Worm (Caenorhabditis elegans): ENCODE measurements around the gene ctsa-3.1.

ctsa-3.1 gene

ce11 chrII:7200051-7200599 lies 32.5 kb upstream of the ctsa-3.1 start, which contains the start of gene pcrg-1 (continued):
- no peak for TF ChIP-seq pros-1 (tag; optimal IDR thresholded peaks at IDR 0.05)
- TF ChIP-seq tbx-2 (tag; optimal IDR thresholded peaks at IDR 0.05), result peak; percentile 85
- TF ChIP-seq fkh-10 (GFP tag; optimal IDR thresholded peaks at IDR 0.05), result no peak
- no peak for TF ChIP-seq pha-4 (tag; optimal IDR thresholded peaks at IDR 0.05)
- no peak for TF ChIP-seq nhr-11 (tag; optimal IDR thresholded peaks at IDR 0.05)
- peak; percentile 72 for TF ChIP-seq ceh-9 (tag; optimal IDR thresholded peaks at IDR 0.05)
- peak; percentile 89 for TF ChIP-seq F13H6.1 (tag; optimal IDR thresholded peaks at IDR 0.05)
- peak; percentile 71 for TF ChIP-seq ceh-31 (tag; optimal IDR thresholded peaks at IDR 0.05)
- peak; percentile 80 for TF ChIP-seq eyg-1 (tag; optimal IDR thresholded peaks at IDR 0.05)
- TF ChIP-seq unc-55 (GFP tag; optimal IDR thresholded peaks at IDR 0.05), result no peak
- peak; percentile 73 for TF ChIP-seq nhr-232 (tag; optimal IDR thresholded peaks at IDR 0.05)
- TF ChIP-seq ref-2 (tag; optimal IDR thresholded peaks at IDR 0.05), result peak; percentile 77
- TF ChIP-seq pax-1 (tag; optimal IDR thresholded peaks at IDR 0.05), result no peak
- peak; percentile 86 for TF ChIP-seq ceh-6 (GFP tag; optimal IDR thresholded peaks at IDR 0.05)
- TF ChIP-seq sox-4 (tag; optimal IDR thresholded peaks at IDR 0.05), result peak; percentile 85
- peak; percentile 71 for TF ChIP-seq tbx-7 (tag; optimal IDR thresholded peaks at IDR 0.05)
- peak; percentile 39 for TF ChIP-seq mec-3 (tag; optimal IDR thresholded peaks at IDR 0.05; ENCODE audit: borderline replicate concordance)
- TF ChIP-seq ceh-18 (tag; optimal IDR thresholded peaks at IDR 0.05), result peak; percentile 76

DNA sequence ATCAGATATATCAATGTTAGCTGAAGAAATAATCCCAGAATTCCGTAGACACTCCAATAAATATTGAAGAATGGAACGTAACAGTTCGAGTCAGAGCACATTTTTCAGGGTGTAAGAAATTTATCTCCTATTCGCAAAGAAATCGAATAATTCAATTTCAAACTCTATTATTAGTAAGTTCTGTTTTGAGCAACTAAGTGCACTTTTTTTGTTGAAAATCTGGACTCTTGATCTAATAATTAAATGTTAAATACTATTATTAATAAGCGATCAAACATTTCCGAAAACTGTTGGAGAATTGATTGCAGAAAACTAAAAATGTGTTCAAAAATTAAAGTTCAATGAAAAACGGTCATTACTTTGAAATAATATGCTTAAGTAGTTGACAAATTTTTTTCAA lies 29.5 kb upstream of the ctsa-3.1 start, which contains the start of gene srd-56:
srd-56 (minus strand) TSS at position 101 of the 400 bp plus-strand sequence.
- no peak for TF ChIP-seq mec-3 (tag; optimal IDR thresholded peaks at IDR 0.05; ENCODE audit: borderline replicate concordance)
- no peak for TF ChIP-seq ceh-2 (tag; optimal IDR thresholded peaks at IDR 0.05)
- no peak for TF ChIP-seq pqm-1 (tag; optimal IDR thresholded peaks at IDR 0.05)
- no peak for TF ChIP-seq F13H6.1 (tag; optimal IDR thresholded peaks at IDR 0.05)
- TF ChIP-seq pax-1 (tag; optimal IDR thresholded peaks at IDR 0.05), result no peak
- TF ChIP-seq dmd-4 (tag; optimal IDR thresholded peaks at IDR 0.05; ENCODE audit: borderline replicate concordance), result no peak
- TF ChIP-seq zip-5 (tag; optimal IDR thresholded peaks at IDR 0.05), result no peak
- no peak for TF ChIP-seq ref-2 (tag; optimal IDR thresholded peaks at IDR 0.05)
- TF ChIP-seq K09A11.1 (tag; optimal IDR thresholded peaks at IDR 0.05; ENCODE audit: insufficient read depth), result no peak
- no peak for TF ChIP-seq ceh-34 (tag; optimal IDR thresholded peaks at IDR 0.05)
- TF ChIP-seq che-1 (tag; optimal IDR thresholded peaks at IDR 0.05), result no peak

ce11 chrII:7204951-7205350 lies 27.7 kb upstream of the ctsa-3.1 start, which contains the start of gene srd-58:
Gene srd-58 (minus strand): TSS chrII:7205051.
- TF ChIP-seq tbx-7 (tag; optimal IDR thresholded peaks at IDR 0.05) (no peak), dve-1 (tag; optimal IDR thresholded peaks at IDR 0.05) (no peak), pag-3 (tag; optimal IDR thresholded peaks at IDR 0.05; ENCODE audit: borderline replicate concordance) (no peak), unc-3 (GFP tag; conservative IDR thresholded peaks at IDR 0.05) (no peak), unc-3 (tag; optimal IDR thresholded peaks at IDR 0.05) (no peak), fkh-6 (tag; optimal IDR thresholded peaks at IDR 0.05) (no peak), sdc-2 (tag; optimal IDR thresholded peaks at IDR 0.05) (no peak), ceh-30 (tag; optimal IDR thresholded peaks at IDR 0.05) (no peak), eyg-1 (tag; optimal IDR thresholded peaks at IDR 0.05) (no peak)

DNA sequence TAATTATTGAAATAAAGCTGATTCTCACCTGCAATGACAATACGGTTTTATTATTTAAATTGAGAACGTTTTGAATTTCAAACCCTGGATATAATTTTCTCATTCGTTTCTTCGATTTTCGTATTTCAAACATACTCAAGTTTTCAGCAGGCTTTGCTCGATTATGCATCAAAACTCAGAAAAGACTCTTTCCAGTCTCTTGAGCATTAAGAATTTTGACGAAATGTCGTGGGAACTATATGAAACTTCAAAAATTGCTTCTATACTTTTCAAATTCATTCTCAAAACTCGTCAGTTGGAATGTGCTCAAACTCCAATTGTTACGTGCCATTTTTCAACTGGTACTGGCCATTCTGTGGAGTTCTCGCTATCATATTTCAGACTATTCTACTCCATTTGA lies 27.3 kb upstream of the ctsa-3.1 start, which contains the start of gene srd-59:
srd-59 (plus strand) TSS at position 301 of the 400 bp plus-strand sequence.
- TF ChIP-seq unc-86 (tag; optimal IDR thresholded peaks at IDR 0.05) (no peak), ceh-14 (tag; optimal IDR thresholded peaks at IDR 0.05) (no peak), unc-42 (tag; optimal IDR thresholded peaks at IDR 0.05) (no peak), nfya-1 (tag; optimal IDR thresholded peaks at IDR 0.05) (no peak), pha-2 (tag; optimal IDR thresholded peaks at IDR 0.05) (no peak), hlh-13 (GFP tag; optimal IDR thresholded peaks at IDR 0.05) (no peak), ceh-22 (tag; optimal IDR thresholded peaks at IDR 0.05) (no peak)

All from whole organism, late embryonic.